Worm (Caenorhabditis elegans): ENCODE data around the gene rpl-39.

Gene rpl-39

DNA sequence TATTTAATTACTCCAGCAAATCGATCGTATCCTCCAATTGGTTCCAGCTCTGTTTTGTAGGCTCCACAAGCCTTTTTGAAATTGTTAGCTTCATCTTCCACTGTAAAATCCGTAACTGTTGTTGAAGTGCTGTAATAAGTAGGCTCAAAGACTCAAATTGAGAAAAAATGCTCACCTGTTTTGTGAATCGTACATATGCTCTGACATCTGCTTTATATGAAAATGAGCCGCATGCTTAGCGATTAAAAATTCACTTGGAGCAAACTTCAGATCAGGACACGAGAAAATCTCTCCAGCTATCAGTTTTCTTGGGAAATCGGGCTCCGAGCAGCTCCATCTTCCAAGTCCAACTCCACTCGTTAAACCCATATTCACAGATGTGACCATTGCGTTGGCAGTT lies 32.6 kb upstream of the rpl-39 start:
- TF ChIP-seq ztf-11 (tag; optimal IDR thresholded peaks at IDR 0.05) (no peak), ceh-82 (tag; optimal IDR thresholded peaks at IDR 0.05) (no peak), nhr-76 (tag; optimal IDR thresholded peaks at IDR 0.05) (no peak), nhr-77 (tag; optimal IDR thresholded peaks at IDR 0.05) (no peak), ztf-4 (tag; optimal IDR thresholded peaks at IDR 0.05) (no peak), aly-2 (tag; optimal IDR thresholded peaks at IDR 0.05) (no peak), elt-1 (tag; optimal IDR thresholded peaks at IDR 0.05) (no peak), jun-1 (tag; optimal IDR thresholded peaks at IDR 0.05) (no peak), nhr-67 (tag; optimal IDR thresholded peaks at IDR 0.05) (no peak), ceh-9 (tag; optimal IDR thresholded peaks at IDR 0.05) (no peak)

DNA sequence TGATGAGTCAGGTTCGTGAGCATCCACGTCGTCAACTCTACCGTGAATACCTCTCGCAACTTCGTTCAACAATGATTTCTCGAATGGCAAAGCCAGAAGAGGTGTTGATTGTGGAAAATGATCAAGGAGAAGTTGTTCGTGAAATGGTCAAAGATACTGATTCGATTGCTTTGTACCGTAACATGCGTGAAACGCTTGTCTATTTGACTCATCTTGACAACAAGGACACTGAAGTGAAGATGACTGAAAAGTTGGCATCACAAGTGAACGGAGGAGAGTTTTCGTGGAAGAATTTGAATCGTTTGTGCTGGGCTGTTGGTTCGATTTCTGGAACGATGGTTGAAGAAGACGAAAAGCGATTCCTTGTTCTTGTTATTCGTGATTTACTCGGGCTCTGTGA lies 30.8 kb upstream of the rpl-39 start:
- TF ChIP-seq elt-3 (tag; optimal IDR thresholded peaks at IDR 0.05) (no peak), ama-1 (optimal IDR thresholded peaks at IDR 0.05) (peak; percentile 22)

DNA sequence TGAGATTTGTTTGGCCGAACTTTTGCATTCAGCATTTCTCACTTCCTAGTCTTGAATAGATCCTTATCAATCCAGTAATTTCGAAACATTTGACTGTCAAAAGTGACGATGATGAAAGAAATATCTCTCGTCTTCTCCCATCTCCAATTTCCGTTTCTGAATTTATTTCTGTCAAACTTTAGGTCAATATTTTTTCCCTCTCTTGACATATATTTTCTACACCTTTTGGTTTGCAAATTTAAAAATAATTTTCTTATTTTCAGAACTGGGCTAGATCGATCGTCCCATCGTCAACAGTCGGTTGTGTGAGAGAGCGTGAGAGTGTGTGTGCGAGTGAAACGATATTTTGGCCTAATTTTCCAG lies 28.9 kb upstream of the rpl-39 start, which contains the start of gene xpo-1:
Gene xpo-1, plus strand, starts transcription at position 264 of the 363 bp plus-strand sequence.
- TF ChIP-seq elt-2 (tag; optimal IDR thresholded peaks at IDR 0.05) (no peak), ZK546.5 (tag; optimal IDR thresholded peaks at IDR 0.05) (no peak), nhr-76 (tag; optimal IDR thresholded peaks at IDR 0.05) (no peak), jun-1 (tag; optimal IDR thresholded peaks at IDR 0.05) (no peak), tbx-2 (tag; optimal IDR thresholded peaks at IDR 0.05) (no peak), lsy-12 (tag; optimal IDR thresholded peaks at IDR 0.05) (no peak), aly-2 (tag; optimal IDR thresholded peaks at IDR 0.05) (no peak), nhr-11 (tag; optimal IDR thresholded peaks at IDR 0.05) (no peak), nhr-23 (tag; optimal IDR thresholded peaks at IDR 0.05) (no peak), skn-1 (tag; optimal IDR thresholded peaks at IDR 0.05) (no peak), elt-3 (tag; optimal IDR thresholded peaks at IDR 0.05) (no peak), daf-12 (tag; optimal IDR thresholded peaks at IDR 0.05) (no peak), ceh-82 (tag; optimal IDR thresholded peaks at IDR 0.05) (no peak), elt-1 (tag; optimal IDR thresholded peaks at IDR 0.05) (no peak), nhr-25 (tag; optimal IDR thresholded peaks at IDR 0.05) (no peak), ceh-28 (tag; optimal IDR thresholded peaks at IDR 0.05) (no peak), ceh-9 (tag; optimal IDR thresholded peaks at IDR 0.05) (no peak)

DNA sequence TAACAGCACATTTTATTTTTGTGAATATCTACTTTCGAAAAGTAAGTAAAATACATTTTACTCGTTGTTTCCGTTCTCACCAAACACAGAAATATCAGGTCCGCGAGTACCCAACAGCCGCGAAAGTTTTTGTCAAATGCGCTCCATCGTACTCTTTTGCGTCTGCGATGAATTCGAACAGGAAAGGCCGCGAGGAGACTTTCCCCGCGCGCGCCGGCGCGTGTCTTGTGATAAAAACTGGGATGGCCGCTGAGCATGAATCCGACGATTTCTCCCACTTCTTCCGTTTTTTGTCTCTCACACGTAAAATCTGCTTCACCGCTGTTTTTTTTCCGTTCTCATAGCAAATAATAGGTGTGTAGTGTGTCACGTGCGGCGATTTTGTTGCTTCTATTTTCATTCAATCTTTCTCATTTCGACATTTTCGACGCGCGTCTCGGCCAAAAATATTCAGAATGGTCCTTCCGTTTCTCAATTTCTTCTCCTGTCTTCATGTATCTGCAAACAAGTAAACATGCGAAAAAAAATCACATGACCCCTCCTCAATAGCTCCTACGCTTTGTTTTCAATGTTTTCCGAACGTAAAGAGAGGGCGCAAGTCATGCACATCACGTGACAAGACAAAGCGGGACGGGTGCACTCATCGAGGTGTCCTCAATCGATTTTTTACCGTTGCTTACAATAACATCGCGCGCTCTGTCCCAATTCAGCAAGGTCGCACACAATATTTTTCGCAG lies 28.4 kb upstream of the rpl-39 start, which contains the start of gene uvs-1:
Gene uvs-1, minus strand, starts transcription at position 145 of the 737 bp plus-strand sequence.
- TF ChIP-seq lin-39 (tag; optimal IDR thresholded peaks at IDR 0.05) (peak; percentile 87), nfya-1 (tag; optimal IDR thresholded peaks at IDR 0.05; ENCODE audit: insufficient read depth) (peak; percentile 64), ama-1 (optimal IDR thresholded peaks at IDR 0.05) (peak; percentile 29), elt-2 (tag; optimal IDR thresholded peaks at IDR 0.05) (peak; percentile 24), nhr-25 (tag; optimal IDR thresholded peaks at IDR 0.05) (peak; percentile 56), ceh-28 (tag; optimal IDR thresholded peaks at IDR 0.05) (peak; percentile 56), zag-1 (tag; optimal IDR thresholded peaks at IDR 0.05) (no peak), tbx-2 (tag; optimal IDR thresholded peaks at IDR 0.05) (no peak), lin-15B (tag; optimal IDR thresholded peaks at IDR 0.05) (peak; percentile 82), pha-4 (tag; optimal IDR thresholded peaks at IDR 0.05) (peak; percentile 87), nhr-23 (tag; optimal IDR thresholded peaks at IDR 0.05) (peak; percentile 25), skn-1 (tag; optimal IDR thresholded peaks at IDR 0.05) (no peak), snpc-4 (tag; optimal IDR thresholded peaks at IDR 0.05) (peak; percentile 30), nhr-43 (tag; optimal IDR thresholded peaks at IDR 0.05; ENCODE audit: poor library complexity, severe bottlenecking) (no peak), ceh-16 (tag; optimal IDR thresholded peaks at IDR 0.05) (no peak), fkh-2 (tag; optimal IDR thresholded peaks at IDR 0.05) (no peak), sea-2 (GFP tag; optimal IDR thresholded peaks at IDR 0.05) (no peak), jun-1 (tag; optimal IDR thresholded peaks at IDR 0.05) (peak; percentile 18), hmg-11 (tag; optimal IDR thresholded peaks at IDR 0.05) (no peak), fkh-10 (GFP tag; optimal IDR thresholded peaks at IDR 0.05) (peak; percentile 42), nhr-76 (tag; optimal IDR thresholded peaks at IDR 0.05) (no peak)

DNA sequence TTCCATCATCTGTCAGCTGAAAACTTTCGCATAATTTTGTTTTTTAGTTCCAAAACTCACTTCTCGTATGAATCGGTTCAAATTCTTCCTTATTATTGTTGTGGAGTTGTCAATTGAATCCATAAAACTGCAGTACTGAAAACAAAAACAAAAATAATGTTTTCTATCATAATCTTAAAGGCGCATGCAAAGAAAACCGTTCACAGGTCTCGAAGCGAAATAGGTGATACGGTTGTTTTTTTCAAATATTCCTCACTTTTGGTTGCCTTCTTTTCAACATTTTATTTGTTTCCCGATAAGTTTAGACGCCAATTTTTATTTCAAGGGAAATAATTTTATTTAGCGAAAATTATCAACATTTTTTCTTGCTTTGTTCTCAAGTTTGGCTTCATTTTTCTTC lies 27.7 kb upstream of the rpl-39 start:
- TF ChIP-seq tbx-2 (tag; optimal IDR thresholded peaks at IDR 0.05) = no peak
- TF ChIP-seq ZK546.5 (tag; optimal IDR thresholded peaks at IDR 0.05) = no peak
- no peak for TF ChIP-seq daf-12 (tag; optimal IDR thresholded peaks at IDR 0.05)
- no peak for TF ChIP-seq nhr-67 (tag; optimal IDR thresholded peaks at IDR 0.05)
- no peak for TF ChIP-seq lin-39 (tag; optimal IDR thresholded peaks at IDR 0.05)
- TF ChIP-seq skn-1 (tag; optimal IDR thresholded peaks at IDR 0.05) = no peak
- TF ChIP-seq ceh-16 (tag; optimal IDR thresholded peaks at IDR 0.05) = no peak
- TF ChIP-seq snpc-4 (tag; optimal IDR thresholded peaks at IDR 0.05) = no peak
- TF ChIP-seq fos-1 (tag; optimal IDR thresholded peaks at IDR 0.05) = no peak
- no peak for TF ChIP-seq mdl-1 (tag; optimal IDR thresholded peaks at IDR 0.05)
- no peak for TF ChIP-seq aly-2 (tag; optimal IDR thresholded peaks at IDR 0.05)
- no peak for TF ChIP-seq zag-1 (tag; optimal IDR thresholded peaks at IDR 0.05)
- TF ChIP-seq mml-1 (tag; optimal IDR thresholded peaks at IDR 0.05) = no peak
- no peak for TF ChIP-seq eor-1 (tag; optimal IDR thresholded peaks at IDR 0.05)
- TF ChIP-seq nfya-1 (tag; optimal IDR thresholded peaks at IDR 0.05; ENCODE audit: insufficient read depth) = no peak
- no peak for TF ChIP-seq pha-4 (tag; optimal IDR thresholded peaks at IDR 0.05)
